Fruit fly (Drosophila melanogaster) whole organism, embryonic: Measurements from ENCODE around the gene CG6163.

Experiments used
- CG18476 ChIP-seq: fragments of 200-800 bp; sonication (Bioruptor generic); optimal IDR thresholded peaks from 2 replicates; lab custom pipeline; 2016; ENCODE audit warnings: missing biosample characterization, mild to moderate bottlenecking, missing genetic modification characterization
- CG8765 ChIP-seq: fragments of 200-800 bp; sonication (Bioruptor generic); IDR thresholded peaks from 2 replicates; pipeline ENCODE4 v1.3.6; 2022; ENCODE audit warnings: missing biosample characterization, missing genetic modification characterization
- CTCF ChIP-seq: fragments of 200-800 bp; sonication (Bioruptor generic); optimal IDR thresholded peaks from 2 replicates; lab custom pipeline; 2017; ENCODE audit warnings: missing biosample characterization, mild to moderate bottlenecking, missing genetic modification characterization, moderate library complexity
- ara ChIP-seq: fragments of 200-800 bp; sonication (Bioruptor generic); IDR thresholded peaks from 2 replicates; pipeline ENCODE4 v1.3.6; 2022; ENCODE audit warnings: missing biosample characterization, missing genetic modification characterization
- fd3F ChIP-seq: fragments of 200-800 bp; sonication (Bioruptor generic); optimal IDR thresholded peaks from 2 replicates; lab custom pipeline; 2018; ENCODE audit warnings: missing biosample characterization, mild to moderate bottlenecking, missing genetic modification characterization, moderate library complexity
- jigr1 ChIP-seq: fragments of 200-800 bp; sonication (Bioruptor generic); IDR thresholded peaks from 3 replicates; pipeline ENCODE4 v1.3.6; 2022; ENCODE audit warnings: missing biosample characterization, missing genetic modification characterization
- prd ChIP-seq, 3 experiments: fragments of >200 bp in 2 of 3; fragments of 200-800 bp in 1 of 3; sonication (Bioruptor generic) in 1 of 3; optimal IDR thresholded peaks in 2 of 3; IDR thresholded peaks in 1 of 3; 2 replicates in 2 of 3; 3 replicates in 1 of 3; pipeline versions ENCODE4 v1.3.6 to Lab custom; 2017 to 2022; ENCODE audit warnings: missing biosample characterization in 1 of 3, missing genetic modification characterization in 1 of 3
- sqz ChIP-seq: fragments of 200-800 bp; sonication (Bioruptor generic); optimal IDR thresholded peaks from 3 replicates; lab custom pipeline; 2018; ENCODE audit warnings: missing biosample characterization, mild to moderate bottlenecking, missing genetic modification characterization

DNA sequence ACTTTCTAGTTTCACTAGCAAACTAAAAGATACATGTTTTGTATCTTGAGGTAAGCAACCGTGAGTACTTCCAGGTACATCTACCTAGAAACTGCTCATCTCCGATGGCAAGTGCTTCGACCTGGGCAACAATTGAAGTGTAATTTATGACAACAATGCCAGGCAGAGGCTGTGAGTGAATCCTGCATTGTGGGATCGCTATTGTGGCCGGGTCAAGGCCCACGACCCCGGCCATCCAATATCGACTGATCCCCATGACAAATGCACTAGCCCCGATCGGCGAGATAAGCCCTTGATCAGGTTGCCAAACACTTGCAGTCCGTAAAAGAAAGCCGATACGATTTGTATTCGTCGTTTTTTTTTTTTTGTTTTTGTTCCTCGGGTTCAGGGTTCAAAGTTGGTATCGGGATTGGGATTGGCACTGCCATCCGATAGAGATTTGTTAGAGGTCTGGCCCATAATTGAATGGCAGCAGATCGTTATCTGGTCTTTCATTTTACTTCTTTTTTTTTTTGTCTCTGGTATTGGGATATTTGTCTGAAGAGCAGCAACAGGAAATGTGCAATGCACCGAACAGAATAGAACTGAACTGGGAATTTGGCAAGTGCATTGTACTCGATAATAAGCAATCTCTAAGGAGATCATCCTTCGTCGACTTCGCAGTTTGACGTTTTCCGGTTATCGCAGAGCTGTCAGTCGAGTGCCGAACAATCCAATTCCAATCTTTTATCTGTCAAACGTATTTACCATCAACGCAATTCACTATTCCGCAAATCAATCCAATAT is 20.0 kb downstream of the CG6163 start:
- TF ChIP-seq CG8765 (no peak), prd (optimal IDR thresholded peaks at IDR 0.05; lab: Kevin White, UChicago) (no peak), prd (GFP tag; IDR thresholded peaks at IDR 0.05; lab: Robert Waterston, UW) (no peak), sqz (peak; percentile 53), CTCF (no peak), CG18476 (GFP tag; lab: Kevin White, UChicago) (no peak), jigr1 (GFP tag; lab: Robert Waterston, UW) (no peak), ara (GFP tag; lab: Robert Waterston, UW) (no peak), fd3F (GFP tag; lab: Kevin White, UChicago) (no peak)
